Worm (Caenorhabditis elegans) whole organism, young adult: ENCODE measurements around the gene C50D2.6.

Experiments used
- B0261.1 ChIP-seq: sonication (generic microtip); optimal IDR thresholded peaks from 2 replicates; lab custom pipeline; 2016; ENCODE audit warnings: mild to moderate bottlenecking, missing genetic modification characterization, moderate library complexity, missing compliant biosample characterization
- B0336.3 ChIP-seq: fragments of 200-800 bp; sonication (Bioruptor generic); IDR thresholded peaks from 2 replicates; pipeline ENCODE4 v1.3.6; 2022; ENCODE audit warnings: missing genetic modification characterization, missing compliant biosample characterization
- D2030.7 ChIP-seq: fragments of 200-800 bp; sonication (Bioruptor generic); IDR thresholded peaks from 2 replicates; pipeline ENCODE4 v1.3.6; 2022; ENCODE audit warnings: missing genetic modification reagents, missing genetic modification characterization, missing compliant biosample characterization
- F33H1.4 ChIP-seq: fragments of 200-800 bp; sonication (Bioruptor generic); IDR thresholded peaks from 2 replicates; pipeline ENCODE4 v1.3.6; 2022; ENCODE audit warnings: missing genetic modification reagents, missing genetic modification characterization, missing compliant biosample characterization
- F49E8.2 ChIP-seq: sonication (generic microtip); optimal IDR thresholded peaks from 3 replicates; lab custom pipeline; 2017; ENCODE audit warnings: missing genetic modification characterization, mild to moderate bottlenecking, missing compliant biosample characterization, antibody characterized with exemption, moderate library complexity; ENCODE audit not compliant: insufficient read depth
- K12H6.12 ChIP-seq: fragments of 200-800 bp; sonication (Bioruptor generic); optimal IDR thresholded peaks from 2 replicates; lab custom pipeline; 2018; ENCODE audit warnings: mild to moderate bottlenecking, missing genetic modification characterization, missing compliant biosample characterization
- Y53G8AR.9 ChIP-seq: fragments of 200-800 bp; sonication (Bioruptor generic); conservative IDR thresholded peaks from 2 replicates; pipeline ENCODE4 v1.3.6; 2022; ENCODE audit warnings: missing genetic modification reagents, missing genetic modification characterization, missing compliant biosample characterization
- Y56A3A.18 ChIP-seq: fragments of 200-800 bp; sonication (Bioruptor generic); IDR thresholded peaks from 2 replicates; pipeline ENCODE4 v1.3.6; 2022; ENCODE audit warnings: missing genetic modification reagents, missing genetic modification characterization, missing compliant biosample characterization
- ama-1 ChIP-seq, 3 experiments: fragments of 150-350 bp in 1 of 3; sonication (generic microtip) in 2 of 3; optimal IDR thresholded peaks; 2 replicates each; lab custom pipeline; 2014 to 2018; ENCODE audit warnings: missing biosample characterization in 2 of 3, missing genetic modification characterization in 2 of 3, missing genetic modification reagents in 2 of 3
- aptf-2 ChIP-seq: fragments of 200-800 bp; sonication (Bioruptor generic); conservative IDR thresholded peaks from 2 replicates; pipeline ENCODE4 v1.3.6; 2022; ENCODE audit warnings: missing genetic modification reagents, missing genetic modification characterization, missing compliant biosample characterization
- athp-1 ChIP-seq: sonication (generic microtip); optimal IDR thresholded peaks from 2 replicates; lab custom pipeline; 2017; ENCODE audit warnings: mild to moderate bottlenecking, missing genetic modification characterization, missing compliant biosample characterization
- attf-5 ChIP-seq: fragments of 200-800 bp; sonication (Bioruptor generic); optimal IDR thresholded peaks from 2 replicates; lab custom pipeline; 2018; ENCODE audit warnings: mild to moderate bottlenecking, missing genetic modification characterization, missing compliant biosample characterization
- bed-2 ChIP-seq: fragments of 200-800 bp; sonication (Bioruptor generic); IDR thresholded peaks from 2 replicates; pipeline ENCODE4 v1.3.6; 2022; ENCODE audit warnings: missing genetic modification reagents, missing genetic modification characterization, missing compliant biosample characterization
- dpff-1 ChIP-seq: sonication (generic microtip); optimal IDR thresholded peaks from 2 replicates; lab custom pipeline; 2017; ENCODE audit warnings: mild to moderate bottlenecking, missing genetic modification characterization, missing compliant biosample characterization
- efl-1 ChIP-seq: fragments of 150-350 bp; optimal IDR thresholded peaks from 2 replicates; lab custom pipeline; 2014; ENCODE audit warnings: missing biosample characterization, missing genetic modification reagents, missing genetic modification characterization
- egl-18 ChIP-seq: fragments of 200-800 bp; sonication (Bioruptor generic); IDR thresholded peaks from 2 replicates; pipeline ENCODE4 v1.3.6; 2022; ENCODE audit warnings: missing genetic modification reagents, missing genetic modification characterization, missing compliant biosample characterization
- egrh-3 ChIP-seq: fragments of 200-800 bp; sonication (Bioruptor generic); IDR thresholded peaks from 2 replicates; pipeline ENCODE4 v1.3.6; 2022; ENCODE audit warnings: missing genetic modification reagents, missing genetic modification characterization, missing compliant biosample characterization
- ekl-4 ChIP-seq: fragments of 200-800 bp; sonication (Bioruptor generic); IDR thresholded peaks from 2 replicates; pipeline ENCODE4 v1.3.6; 2022; ENCODE audit warnings: missing genetic modification reagents, missing genetic modification characterization, missing compliant biosample characterization
- ets-4 ChIP-seq: fragments of 200-800 bp; sonication (Bioruptor generic); optimal IDR thresholded peaks from 2 replicates; lab custom pipeline; 2018; ENCODE audit warnings: mild to moderate bottlenecking, missing genetic modification characterization, missing compliant biosample characterization
- hlh-26 ChIP-seq: fragments of 200-800 bp; sonication (Bioruptor generic); conservative IDR thresholded peaks from 2 replicates; pipeline ENCODE4 v1.3.6; 2022; ENCODE audit warnings: missing genetic modification reagents, missing genetic modification characterization, missing compliant biosample characterization
- hmg-20 ChIP-seq: fragments of 200-800 bp; sonication (Bioruptor generic); IDR thresholded peaks from 2 replicates; pipeline ENCODE4 v1.3.6; 2022; ENCODE audit warnings: missing genetic modification reagents, missing genetic modification characterization, missing compliant biosample characterization
- hsf-1 ChIP-seq: fragments of 200-800 bp; sonication (Bioruptor generic); IDR thresholded peaks from 2 replicates; pipeline ENCODE4 v1.3.6; 2022; ENCODE audit warnings: missing genetic modification reagents, missing genetic modification characterization, missing compliant biosample characterization
- let-607 ChIP-seq, 2 experiments: fragments of 200-800 bp in 1 of 2; sonication (Bioruptor generic) in 1 of 2; sonication (generic microtip) in 1 of 2; optimal IDR thresholded peaks; 2 replicates each; lab custom pipeline; 2016 to 2018; ENCODE audit warnings: mild to moderate bottlenecking in 2 of 2, missing compliant biosample characterization in 2 of 2, missing genetic modification characterization in 2 of 2, moderate library complexity in 2 of 2, missing genotype in 1 of 2
- lin-54 ChIP-seq: fragments of 200-800 bp; sonication (Bioruptor generic); optimal IDR thresholded peaks from 2 replicates; lab custom pipeline; 2018; ENCODE audit warnings: mild to moderate bottlenecking, missing genetic modification characterization, missing compliant biosample characterization
- lir-1 ChIP-seq: fragments of 200-800 bp; sonication (Bioruptor generic); conservative IDR thresholded peaks from 2 replicates; pipeline ENCODE4 v1.3.6; 2022; ENCODE audit warnings: missing genetic modification reagents, missing genetic modification characterization, missing compliant biosample characterization
- lsl-1 ChIP-seq: fragments of 200-800 bp; sonication (Bioruptor generic); optimal IDR thresholded peaks from 2 replicates; lab custom pipeline; 2018; ENCODE audit warnings: mild to moderate bottlenecking, missing genetic modification characterization, moderate library complexity, missing compliant biosample characterization
- madf-6 ChIP-seq: fragments of 200-800 bp; sonication (Bioruptor generic); IDR thresholded peaks from 2 replicates; pipeline ENCODE4 v1.3.6; 2022; ENCODE audit warnings: missing genetic modification reagents, missing genetic modification characterization, missing compliant biosample characterization
- madf-8 ChIP-seq: fragments of 200-800 bp; sonication (Bioruptor generic); conservative IDR thresholded peaks from 2 replicates; pipeline ENCODE4 v1.3.6; 2022; ENCODE audit warnings: missing genetic modification reagents, missing genetic modification characterization, missing compliant biosample characterization
- mes-4 ChIP-seq: sonication (generic microtip); optimal IDR thresholded peaks from 2 replicates; lab custom pipeline; 2016; ENCODE audit warnings: missing genotype, missing genetic modification characterization, missing compliant biosample characterization
- nhr-179 ChIP-seq: sonication (generic microtip); optimal IDR thresholded peaks from 2 replicates; lab custom pipeline; 2016; ENCODE audit warnings: mild to moderate bottlenecking, missing genetic modification characterization, missing compliant biosample characterization
- pbrm-1 ChIP-seq: fragments of 200-800 bp; sonication (Bioruptor generic); IDR thresholded peaks from 2 replicates; pipeline ENCODE4 v1.3.6; 2022; ENCODE audit warnings: missing genetic modification reagents, missing genetic modification characterization, missing compliant biosample characterization
- rec-8 ChIP-seq, 2 experiments: sonication (generic microtip); optimal IDR thresholded peaks; 2 replicates each; lab custom pipeline; 2016; ENCODE audit warnings: mild to moderate bottlenecking in 2 of 2, missing genetic modification characterization in 2 of 2, missing genetic modification reagents in 2 of 2, missing genotype in 2 of 2, missing biosample characterization in 1 of 2, missing compliant biosample characterization in 1 of 2, moderate library complexity in 1 of 2
- repo-1 ChIP-seq: sonication (generic microtip); optimal IDR thresholded peaks from 2 replicates; lab custom pipeline; 2017; ENCODE audit warnings: mild to moderate bottlenecking, missing genetic modification characterization, missing compliant biosample characterization
- sea-2 ChIP-seq: fragments of 200-800 bp; sonication (Bioruptor generic); IDR thresholded peaks from 2 replicates; pipeline ENCODE4 v1.3.6; 2022; ENCODE audit warnings: missing genetic modification characterization, missing compliant biosample characterization
- snpc-1.3 ChIP-seq: sonication (generic microtip); optimal IDR thresholded peaks from 2 replicates; lab custom pipeline; 2017; ENCODE audit warnings: missing genetic modification characterization, mild to moderate bottlenecking, missing compliant biosample characterization, antibody characterized with exemption, moderate library complexity, missing genotype, missing genetic modification reagents; ENCODE audit not compliant: insufficient read depth
- tbp1 ChIP-seq: fragments of 200-800 bp; sonication (Bioruptor generic); optimal IDR thresholded peaks from 2 replicates; lab custom pipeline; 2018; ENCODE audit warnings: mild to moderate bottlenecking, missing genetic modification characterization, missing compliant biosample characterization
- tlf-1 ChIP-seq: fragments of 200-800 bp; sonication (Bioruptor generic); optimal IDR thresholded peaks from 2 replicates; lab custom pipeline; 2018; ENCODE audit warnings: mild to moderate bottlenecking, missing genetic modification characterization, missing compliant biosample characterization
- xnd-1 ChIP-seq: sonication (generic microtip); optimal IDR thresholded peaks from 2 replicates; lab custom pipeline; 2016; ENCODE audit warnings: missing genotype, missing genetic modification reagents, missing genetic modification characterization, missing compliant biosample characterization
- ztf-22 ChIP-seq: fragments of 200-800 bp; sonication (Bioruptor generic); optimal IDR thresholded peaks from 2 replicates; lab custom pipeline; 2018; ENCODE audit warnings: mild to moderate bottlenecking, missing genetic modification characterization, moderate library complexity, missing compliant biosample characterization

The C50D2.6 gene

ce11 chrII:84134-84533, at the start of gene C50D2.6:
TSS of gene C50D2.6 (plus strand) at chrII:84434.
- TF ChIP-seq B0336.3 (GFP tag; lab: Robert Waterston, UW) (no peak), hmg-20 (GFP tag; lab: Robert Waterston, UW) (no peak), let-607 (tag; optimal IDR thresholded peaks at IDR 0.05; lab: Kevin White, UChicago) (no peak), athp-1 (tag; lab: Kevin White, UChicago) (no peak), B0261.1 (tag; lab: Kevin White, UChicago) (no peak), F49E8.2 (tag; lab: Kevin White, UChicago) (no peak), K12H6.12 (tag; lab: Kevin White, UChicago) (no peak), lsl-1 (GFP tag; lab: Kevin White, UChicago) (no peak), pbrm-1 (GFP tag; lab: Robert Waterston, UW) (no peak), attf-5 (GFP tag; lab: Kevin White, UChicago) (no peak), hlh-26 (GFP tag; lab: Robert Waterston, UW) (no peak), dpff-1 (no peak), madf-8 (no peak), Y56A3A.18 (GFP tag; lab: Robert Waterston, UW) (no peak), nhr-179 (tag; lab: Kevin White, UChicago) (no peak), ets-4 (no peak), F33H1.4 (GFP tag; lab: Robert Waterston, UW) (no peak), bed-2 (GFP tag; lab: Robert Waterston, UW) (no peak)
- TF ChIP-seq, all 124 proteins: peak for 0

- no peak for TF ChIP-seq ztf-22 (GFP tag; lab: Kevin White, UChicago)
- TF ChIP-seq tbp1 (GFP tag; lab: Kevin White, UChicago): no peak
- TF ChIP-seq sea-2: no peak
- TF ChIP-seq egl-18 (GFP tag; lab: Robert Waterston, UW): no peak
- no peak for TF ChIP-seq lir-1 (GFP tag; lab: Robert Waterston, UW)
- TF ChIP-seq, all 124 proteins: peak for 0
Observed at ce11 chrII:37213-37612, 47.0 kb upstream of the C50D2.6 start, which contains the start of gene F23F1.6. TSS of gene F23F1.6 (minus strand) at chrII:37313.

- TF ChIP-seq F33H1.4 (GFP tag; lab: Robert Waterston, UW) (no peak), egrh-3 (GFP tag; lab: Robert Waterston, UW) (no peak), lin-54 (no peak), madf-8 (no peak), ekl-4 (no peak), Y53G8AR.9 (GFP tag; lab: Robert Waterston, UW) (no peak)
Observed at ce11 chrII:39437-39836, 44.8 kb upstream of the C50D2.6 start, which contains the start of gene spp-24. TSS of gene spp-24 (minus strand) at chrII:39537.

- TF ChIP-seq tbp1 (GFP tag; lab: Kevin White, UChicago) (peak; percentile 16), repo-1 (tag; lab: Kevin White, UChicago) (peak; percentile 48), B0336.3 (GFP tag; lab: Robert Waterston, UW) (peak; percentile 73), snpc-1.3 (peak; percentile 11), pbrm-1 (GFP tag; lab: Robert Waterston, UW) (peak; percentile 55; the same call in 1 of the 2 replicates), tlf-1 (peak; percentile 34), efl-1 (GFP tag; lab: Kevin White, UChicago) (peak; percentile 4), rec-8 (tag; optimal IDR thresholded peaks at IDR 0.05; lab: Kevin White, UChicago) (peak in 1 of 2 experiments; percentile 14), ama-1 (optimal IDR thresholded peaks at IDR 0.05; lab: Kevin White, UChicago) (no peak), ama-1 (GFP tag; optimal IDR thresholded peaks at IDR 0.05; lab: Kevin White, UChicago) (peak in 1 of 2 experiments; percentile 31), aptf-2 (no peak), hsf-1 (GFP tag; lab: Robert Waterston, UW) (0 out of 2 replicates have a peak, but pooled peaks have one; percentile 6), madf-6 (GFP tag; lab: Robert Waterston, UW) (no peak; the same call in 1 of the 2 replicates), mes-4 (tag; lab: Kevin White, UChicago) (no peak), xnd-1 (tag; lab: Kevin White, UChicago) (no peak), D2030.7 (0 out of 2 replicates have a peak, but pooled peaks have one; percentile 21), F49E8.2 (tag; lab: Kevin White, UChicago) (peak; percentile 44)
- TF ChIP-seq, all 124 proteins: peak for 12
Observed at ce11 chrII:41914-42313, 42.3 kb upstream of the C50D2.6 start, which contains the start of gene F23F1.10. TSS of gene F23F1.10 (minus strand) at chrII:41982.
